Fruit fly (Drosophila melanogaster) whole organism, embryonic: ENCODE measurements around the gene spel1.

Source experiments
- CG10147 ChIP-seq: fragments of 200-800 bp; sonication (Bioruptor generic); optimal IDR thresholded peaks from 2 replicates; lab custom pipeline; 2019; ENCODE audit warnings: missing biosample characterization, mild to moderate bottlenecking, missing genetic modification characterization, moderate library complexity
- CG11093 ChIP-seq: fragments of 200-800 bp; sonication (Bioruptor generic); IDR thresholded peaks from 3 replicates; pipeline ENCODE4 v1.3.6; 2022; ENCODE audit warnings: missing biosample characterization, missing genetic modification characterization
- CG11695 ChIP-seq: fragments of 200-800 bp; sonication (Bioruptor generic); IDR thresholded peaks from 3 replicates; pipeline ENCODE4 v1.3.6; 2022; ENCODE audit warnings: missing biosample characterization, missing genetic modification characterization
- CG12391 ChIP-seq: fragments of 200-800 bp; sonication (Bioruptor generic); optimal IDR thresholded peaks from 3 replicates; lab custom pipeline; 2018; ENCODE audit warnings: missing biosample characterization, mild to moderate bottlenecking, missing genetic modification characterization, moderate library complexity
- CG12769 ChIP-seq: fragments of 200-800 bp; sonication (Bioruptor generic); optimal IDR thresholded peaks from 2 replicates; lab custom pipeline; 2019; ENCODE audit warnings: missing biosample characterization, mild to moderate bottlenecking, missing genetic modification characterization, moderate library complexity
- CG14050 ChIP-seq: fragments of 200-800 bp; sonication (Bioruptor generic); IDR thresholded peaks from 3 replicates; pipeline ENCODE4 v1.3.6; 2022; ENCODE audit warnings: missing biosample characterization, missing genetic modification characterization
- CG1832 ChIP-seq: fragments of 200-800 bp; sonication (Bioruptor generic); optimal IDR thresholded peaks from 2 replicates; lab custom pipeline; 2017; ENCODE audit warnings: missing biosample characterization, mild to moderate bottlenecking, missing genetic modification characterization, inconsistent platforms
- CG2120 ChIP-seq: fragments of 200-800 bp; sonication (Bioruptor generic); optimal IDR thresholded peaks from 3 replicates; lab custom pipeline; 2016; ENCODE audit warnings: missing biosample characterization, missing genetic modification characterization
- CG2889 ChIP-seq: fragments of 200-800 bp; sonication (Bioruptor generic); IDR thresholded peaks from 3 replicates; pipeline ENCODE4 v1.3.6; 2022; ENCODE audit warnings: missing biosample characterization, missing genetic modification characterization
- CG30431 ChIP-seq: fragments of 200-800 bp; sonication (Bioruptor generic); optimal IDR thresholded peaks from 2 replicates; lab custom pipeline; 2017; ENCODE audit warnings: missing biosample characterization, missing genetic modification characterization
- CG32767 ChIP-seq: fragments of 200-800 bp; sonication (Bioruptor generic); IDR thresholded peaks from 2 replicates; pipeline ENCODE4 v1.3.6; 2022; ENCODE audit warnings: missing biosample characterization, missing genetic modification characterization
- CG3407 ChIP-seq: fragments of 200-800 bp; sonication (Bioruptor generic); optimal IDR thresholded peaks from 2 replicates; lab custom pipeline; 2018; ENCODE audit warnings: missing biosample characterization, mild to moderate bottlenecking, missing genetic modification characterization
- CG3847 ChIP-seq: fragments of 200-800 bp; sonication (Bioruptor generic); IDR thresholded peaks from 2 replicates; pipeline ENCODE4 v1.3.6; 2022; ENCODE audit warnings: missing biosample characterization, missing genetic modification characterization
- CG42726 ChIP-seq: fragments of 200-800 bp; sonication (Bioruptor generic); IDR thresholded peaks from 2 replicates; pipeline ENCODE4 v1.3.6; 2022; ENCODE audit warnings: missing biosample characterization, missing genetic modification characterization; ENCODE audit not compliant: partially characterized antibody
- CG5953 ChIP-seq: fragments of 200-800 bp; sonication (Bioruptor generic); IDR thresholded peaks from 2 replicates; pipeline ENCODE4 v1.3.6; 2022; ENCODE audit warnings: missing biosample characterization, missing genetic modification characterization
- CG7357 ChIP-seq: fragments of 200-800 bp; sonication (Bioruptor generic); IDR thresholded peaks from 3 replicates; pipeline ENCODE4 v1.3.6; 2022; ENCODE audit warnings: missing biosample characterization, missing genetic modification characterization
- CG8281 ChIP-seq: fragments of 200-800 bp; sonication (Bioruptor generic); optimal IDR thresholded peaks from 2 replicates; lab custom pipeline; 2018; ENCODE audit warnings: missing biosample characterization, mild to moderate bottlenecking, missing genetic modification characterization, moderate library complexity
- CG8290 ChIP-seq, 3 experiments: fragments of 200-800 bp; sonication (Bioruptor generic); optimal IDR thresholded peaks; 2 replicates each; lab custom pipeline; 2016 to 2019; ENCODE audit warnings: missing biosample characterization in 3 of 3, missing genetic modification characterization in 3 of 3, mild to moderate bottlenecking in 2 of 3, moderate library complexity in 1 of 3
- D ChIP-seq, 2 experiments: fragments of 200-800 bp in 1 of 2; fragments of >200 bp in 1 of 2; sonication (Bioruptor generic) in 1 of 2; optimal IDR thresholded peaks; 2 replicates in 1 of 2; 3 replicates in 1 of 2; lab custom pipeline; 2017; ENCODE audit warnings: mild to moderate bottlenecking in 1 of 2, missing biosample characterization in 1 of 2, missing genetic modification characterization in 1 of 2, missing genetic modification reagents in 1 of 2
- Deaf1 ChIP-seq: fragments of 200-800 bp; optimal IDR thresholded peaks from 3 replicates; lab custom pipeline; 2019; ENCODE audit warnings: missing biosample characterization, mild to moderate bottlenecking, missing genetic modification characterization, moderate library complexity
- Dek ChIP-seq: fragments of 200-800 bp; sonication (Bioruptor generic); optimal IDR thresholded peaks from 3 replicates; lab custom pipeline; 2019; ENCODE audit warnings: missing biosample characterization, mild to moderate bottlenecking, missing genetic modification characterization, moderate library complexity
- Drgx ChIP-seq: fragments of 200-800 bp; sonication (Bioruptor generic); IDR thresholded peaks from 2 replicates; pipeline ENCODE4 v1.3.6; 2022; ENCODE audit warnings: missing biosample characterization, missing genetic modification characterization
- E2f2 ChIP-seq: fragments of 200-800 bp; sonication (Bioruptor generic); IDR thresholded peaks from 2 replicates; pipeline ENCODE4 v1.3.6; 2022; ENCODE audit warnings: missing biosample characterization, missing genetic modification characterization
- Hr3 ChIP-seq: fragments of 200-800 bp; sonication (Bioruptor generic); optimal IDR thresholded peaks from 3 replicates; lab custom pipeline; 2016; ENCODE audit warnings: missing biosample characterization, missing genetic modification characterization
- Hr51 ChIP-seq, 2 experiments: fragments of 200-800 bp; sonication (Bioruptor generic); optimal IDR thresholded peaks; 2 replicates in 1 of 2; 3 replicates in 1 of 2; lab custom pipeline; 2016 to 2018; ENCODE audit warnings: missing biosample characterization in 2 of 2, missing genetic modification characterization in 2 of 2, mild to moderate bottlenecking in 1 of 2, moderate library complexity in 1 of 2
- Jarid2 ChIP-seq: fragments of 200-800 bp; sonication (Bioruptor generic); optimal IDR thresholded peaks from 3 replicates; lab custom pipeline; 2017; ENCODE audit warnings: mild to moderate bottlenecking, missing biosample characterization, missing genetic modification reagents, missing genetic modification characterization
- Lpt ChIP-seq: fragments of >200 bp; optimal IDR thresholded peaks from 2 replicates; lab custom pipeline; 2018; ENCODE audit warnings: missing biosample characterization, missing genetic modification characterization
- MTF-1 ChIP-seq: fragments of 200-800 bp; sonication (Bioruptor generic); optimal IDR thresholded peaks from 2 replicates; lab custom pipeline; 2018; ENCODE audit warnings: missing biosample characterization, mild to moderate bottlenecking, missing genetic modification characterization, borderline replicate concordance
- NK7.1 ChIP-seq: fragments of 200-800 bp; sonication (Bioruptor generic); optimal IDR thresholded peaks from 3 replicates; lab custom pipeline; 2016; ENCODE audit warnings: missing biosample characterization, missing genetic modification characterization
- Neu2 ChIP-seq: fragments of 200-800 bp; sonication (Bioruptor generic); optimal IDR thresholded peaks from 3 replicates; lab custom pipeline; 2016; ENCODE audit warnings: missing biosample characterization, missing genetic modification characterization, borderline replicate concordance
- PHDP ChIP-seq: fragments of 200-800 bp; sonication (Bioruptor generic); optimal IDR thresholded peaks from 3 replicates; lab custom pipeline; 2018; ENCODE audit warnings: missing biosample characterization, mild to moderate bottlenecking, missing genetic modification characterization, moderate library complexity
- Rx ChIP-seq: fragments of 200-800 bp; sonication (Bioruptor generic); IDR thresholded peaks from 2 replicates; pipeline ENCODE4 v1.3.6; 2022; ENCODE audit warnings: missing biosample characterization, missing genetic modification characterization
- abd-A ChIP-seq: fragments of 200-800 bp; sonication (Bioruptor generic); optimal IDR thresholded peaks from 3 replicates; lab custom pipeline; 2019; ENCODE audit warnings: missing biosample characterization, mild to moderate bottlenecking, missing genetic modification characterization, moderate library complexity
- cas ChIP-seq: fragments of 200-800 bp; sonication (Bioruptor generic); IDR thresholded peaks from 2 replicates; pipeline ENCODE4 v1.3.6; 2022; ENCODE audit warnings: missing biosample characterization, missing genetic modification characterization
- cato ChIP-seq: fragments of 200-800 bp; sonication (Bioruptor generic); optimal IDR thresholded peaks from 2 replicates; lab custom pipeline; 2016; ENCODE audit warnings: missing biosample characterization, missing genetic modification characterization, borderline replicate concordance
- chinmo ChIP-seq: fragments of 200-800 bp; sonication (Bioruptor generic); IDR thresholded peaks from 4 replicates; pipeline ENCODE4 v1.3.6; 2022; ENCODE audit warnings: missing biosample characterization, missing genetic modification characterization; ENCODE audit not compliant: partially characterized antibody
- chm ChIP-seq: fragments of 200-800 bp; sonication (Bioruptor generic); IDR thresholded peaks from 2 replicates; pipeline ENCODE4 v1.3.6; 2022; ENCODE audit warnings: missing biosample characterization, missing genetic modification characterization
- ham ChIP-seq: fragments of 200-800 bp; sonication (Bioruptor generic); IDR thresholded peaks from 2 replicates; pipeline ENCODE4 v1.3.6; 2022; ENCODE audit warnings: missing biosample characterization, missing genetic modification characterization
- hb ChIP-seq: fragments of 200-800 bp; sonication (Bioruptor generic); IDR thresholded peaks from 3 replicates; pipeline ENCODE4 v1.3.6; 2022; ENCODE audit warnings: missing biosample characterization, missing genetic modification characterization; ENCODE audit not compliant: partially characterized antibody
- jigr1 ChIP-seq: fragments of 200-800 bp; sonication (Bioruptor generic); IDR thresholded peaks from 3 replicates; pipeline ENCODE4 v1.3.6; 2022; ENCODE audit warnings: missing biosample characterization, missing genetic modification characterization
- ken ChIP-seq: fragments of 200-800 bp; sonication (Bioruptor generic); IDR thresholded peaks from 3 replicates; pipeline ENCODE4 v1.3.6; 2022; ENCODE audit warnings: missing biosample characterization, missing genetic modification characterization
- kni ChIP-seq: fragments of 200-800 bp; sonication (Bioruptor generic); optimal IDR thresholded peaks from 3 replicates; lab custom pipeline; 2017; ENCODE audit warnings: mild to moderate bottlenecking, missing biosample characterization, missing genetic modification reagents, missing genetic modification characterization
- luna ChIP-seq: fragments of 200-800 bp; sonication (Bioruptor generic); optimal IDR thresholded peaks from 2 replicates; lab custom pipeline; 2016; ENCODE audit warnings: missing biosample characterization, missing genetic modification characterization
- mam ChIP-seq: fragments of 200-800 bp; sonication (Bioruptor generic); optimal IDR thresholded peaks from 3 replicates; lab custom pipeline; 2016; ENCODE audit warnings: missing biosample characterization, missing genetic modification characterization
- p53 ChIP-seq: fragments of 200-800 bp; sonication (Bioruptor generic); optimal IDR thresholded peaks from 2 replicates; lab custom pipeline; 2016; ENCODE audit warnings: missing biosample characterization, missing genetic modification characterization
- psq ChIP-seq: fragments of 200-800 bp; sonication (Bioruptor generic); optimal IDR thresholded peaks from 2 replicates; lab custom pipeline; 2017; ENCODE audit warnings: missing biosample characterization, missing genetic modification characterization
- sisA ChIP-seq: fragments of 200-800 bp; sonication (Bioruptor generic); IDR thresholded peaks from 2 replicates; pipeline ENCODE4 v1.3.6; 2022; ENCODE audit warnings: missing biosample characterization, missing genetic modification characterization
- sqz ChIP-seq: fragments of 200-800 bp; sonication (Bioruptor generic); optimal IDR thresholded peaks from 3 replicates; lab custom pipeline; 2018; ENCODE audit warnings: missing biosample characterization, mild to moderate bottlenecking, missing genetic modification characterization
- stwl ChIP-seq: fragments of 200-800 bp; sonication (Bioruptor generic); optimal IDR thresholded peaks from 3 replicates; lab custom pipeline; 2018; ENCODE audit warnings: missing biosample characterization, mild to moderate bottlenecking, missing genetic modification characterization, moderate library complexity
- usp ChIP-seq: fragments of >200 bp; optimal IDR thresholded peaks from 2 replicates; lab custom pipeline; 2017; ENCODE audit warnings: missing biosample characterization, missing genetic modification characterization

Gene spel1

DNA sequence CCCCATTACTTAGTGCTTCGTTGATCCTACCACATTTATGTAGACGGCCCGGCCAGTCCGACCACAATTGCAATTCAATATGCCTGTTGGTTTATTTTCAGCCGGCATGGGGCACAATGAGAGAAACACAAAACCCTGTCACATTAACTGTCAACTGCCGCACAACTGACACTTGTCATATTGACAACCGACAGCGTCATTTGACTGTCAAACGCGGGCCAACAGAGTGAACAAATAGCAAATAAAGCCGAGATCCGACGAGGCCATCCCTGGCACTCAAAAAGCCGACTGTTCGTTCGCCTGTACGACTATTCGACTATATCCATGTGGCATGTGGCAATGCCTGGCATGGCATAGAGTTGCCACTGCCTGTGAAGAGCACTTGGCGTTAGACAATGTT lies 36.1 kb downstream of the spel1 start (continued):
- TF ChIP-seq CG30431 (GFP tag; lab: Kevin White, UChicago) (no peak), CG5953 (GFP tag; lab: Robert Waterston, UW) (0 out of 2 replicates have a peak, but pooled peaks have one; percentile 4), usp (GFP tag; lab: Kevin White, UChicago) (no peak), Neu2 (GFP tag; lab: Kevin White, UChicago) (no peak), CG32767 (GFP tag; lab: Robert Waterston, UW) (0 out of 2 replicates have a peak, but pooled peaks have one; percentile 24), psq (GFP tag; lab: Kevin White, UChicago) (no peak), CG7357 (GFP tag; lab: Robert Waterston, UW) (0 out of 3 replicates have a peak, but pooled peaks have one; percentile 21), sqz (GFP tag; lab: Kevin White, UChicago) (no peak), Hr51 (GFP tag; optimal IDR thresholded peaks at IDR 0.05; lab: Kevin White, UChicago) (no peak), CG8281 (tag; lab: Kevin White, UChicago) (peak; percentile 68), ham (GFP tag; lab: Robert Waterston, UW) (no peak), Rx (no peak), sisA (no peak), Hr3 (no peak), cas (no peak), p53 (no peak), kni (GFP tag; lab: Kevin White, UChicago) (no peak), Lpt (GFP tag; lab: Kevin White, UChicago) (no peak), CG11695 (GFP tag; lab: Robert Waterston, UW) (no peak), chm (GFP tag; lab: Robert Waterston, UW) (0 out of 2 replicates have a peak, but pooled peaks have one; percentile 33), mam (no peak), CG3407 (GFP tag; lab: Kevin White, UChicago) (no peak), stwl (peak; percentile 22), Dek (tag; lab: Kevin White, UChicago) (no peak), D (optimal IDR thresholded peaks at IDR 0.05; lab: Kevin White, UChicago) (no peak), D (GFP tag; optimal IDR thresholded peaks at IDR 0.05; lab: Kevin White, UChicago) (no peak), NK7.1 (no peak), CG10147 (GFP tag; lab: Kevin White, UChicago) (no peak), cato (GFP tag; lab: Kevin White, UChicago) (no peak), ken (GFP tag; lab: Robert Waterston, UW) (no peak), CG12769 (no peak), PHDP (tag; lab: Kevin White, UChicago) (no peak), CG2889 (GFP tag; lab: Robert Waterston, UW) (no peak), CG3847 (GFP tag; lab: Robert Waterston, UW) (0 out of 2 replicates have a peak, but pooled peaks have one; percentile 7), E2f2 (GFP tag; lab: Robert Waterston, UW) (0 out of 2 replicates have a peak, but pooled peaks have one; percentile 7), CG12391 (tag; lab: Kevin White, UChicago) (no peak), Jarid2 (GFP tag; lab: Kevin White, UChicago) (peak; percentile 8), CG11093 (GFP tag; lab: Robert Waterston, UW) (no peak), MTF-1 (GFP tag; lab: Kevin White, UChicago) (no peak), jigr1 (no peak), hb (GFP tag; lab: Robert Waterston, UW) (no peak), Deaf1 (tag; lab: Kevin White, UChicago) (peak; percentile 18), chinmo (no peak), Drgx (GFP tag; lab: Robert Waterston, UW) (no peak), luna (no peak), CG2120 (GFP tag; lab: Kevin White, UChicago) (no peak), CG1832 (GFP tag; lab: Kevin White, UChicago) (no peak), CG42726 (GFP tag; lab: Robert Waterston, UW) (no peak), CG8290 (GFP tag; optimal IDR thresholded peaks at IDR 0.05; lab: Kevin White, UChicago) (no peak), CG8290 (tag; optimal IDR thresholded peaks at IDR 0.05; lab: Kevin White, UChicago) (peak in 1 of 2 experiments; percentile 14), CG14050 (GFP tag; lab: Robert Waterston, UW) (0 out of 3 replicates have a peak, but pooled peaks have one; percentile 20), abd-A (tag; lab: Kevin White, UChicago) (no peak)
